Worm (Caenorhabditis elegans): Measurements from ENCODE around the gene M57.1.

Gene M57.1

ce11 chrIV:3515412-3516046 lies 16.7 kb upstream of the M57.1 start:
- TF ChIP-seq nfya-1 (tag; optimal IDR thresholded peaks at IDR 0.05; ENCODE audit: insufficient read depth) (peak; percentile 89), snpc-4 (tag; optimal IDR thresholded peaks at IDR 0.05) (peak; percentile 58), lin-15B (tag; optimal IDR thresholded peaks at IDR 0.05) (peak; percentile 39), jun-1 (tag; optimal IDR thresholded peaks at IDR 0.05) (peak; percentile 75), pha-4 (tag; optimal IDR thresholded peaks at IDR 0.05) (peak; percentile 52), ama-1 (optimal IDR thresholded peaks at IDR 0.05) (peak; percentile 6), egl-5 (tag; optimal IDR thresholded peaks at IDR 0.05) (peak; percentile 61), ztf-11 (tag; optimal IDR thresholded peaks at IDR 0.05) (no peak), lin-39 (tag; optimal IDR thresholded peaks at IDR 0.05) (peak; percentile 76), fkh-2 (tag; optimal IDR thresholded peaks at IDR 0.05) (no peak), nhr-23 (tag; optimal IDR thresholded peaks at IDR 0.05) (peak; percentile 18), elt-2 (tag; optimal IDR thresholded peaks at IDR 0.05) (peak; percentile 15), pqm-1 (tag; optimal IDR thresholded peaks at IDR 0.05) (peak; percentile 22), ceh-28 (tag; optimal IDR thresholded peaks at IDR 0.05) (peak; percentile 88), skn-1 (tag; optimal IDR thresholded peaks at IDR 0.05) (peak; percentile 44), mml-1 (tag; optimal IDR thresholded peaks at IDR 0.05) (no peak), nhr-237 (tag; optimal IDR thresholded peaks at IDR 0.05) (no peak), fkh-10 (GFP tag; optimal IDR thresholded peaks at IDR 0.05) (peak; percentile 18), hmg-11 (tag; optimal IDR thresholded peaks at IDR 0.05) (peak; percentile 86)

ce11 chrIV:3516586-3516985 lies 15.7 kb upstream of the M57.1 start, which contains the start of gene unc-33:
TSS of gene unc-33 (plus strand) at chrIV:3516886.
- TF ChIP-seq nhr-237 (tag; optimal IDR thresholded peaks at IDR 0.05) (no peak), fkh-2 (tag; optimal IDR thresholded peaks at IDR 0.05) (no peak), ceh-16 (tag; optimal IDR thresholded peaks at IDR 0.05) (no peak), mdl-1 (tag; optimal IDR thresholded peaks at IDR 0.05) (no peak), R02D3.7 (tag; optimal IDR thresholded peaks at IDR 0.05) (no peak), pqm-1 (tag; optimal IDR thresholded peaks at IDR 0.05) (no peak), egl-5 (tag; optimal IDR thresholded peaks at IDR 0.05) (no peak), zag-1 (tag; optimal IDR thresholded peaks at IDR 0.05) (no peak), ceh-9 (tag; optimal IDR thresholded peaks at IDR 0.05) (no peak), mml-1 (tag; optimal IDR thresholded peaks at IDR 0.05) (no peak), nhr-12 (tag; optimal IDR thresholded peaks at IDR 0.05) (no peak), fos-1 (tag; optimal IDR thresholded peaks at IDR 0.05) (no peak)

- TF ChIP-seq ceh-9 (tag; optimal IDR thresholded peaks at IDR 0.05) (no peak), fkh-2 (tag; optimal IDR thresholded peaks at IDR 0.05) (no peak), pqm-1 (tag; optimal IDR thresholded peaks at IDR 0.05) (no peak), sea-2 (GFP tag; optimal IDR thresholded peaks at IDR 0.05) (no peak), nhr-237 (tag; optimal IDR thresholded peaks at IDR 0.05) (no peak)
Observed at ce11 chrIV:3517582-3517981, 14.7 kb upstream of the M57.1 start.

- peak; percentile 30 for TF ChIP-seq nhr-23 (tag; optimal IDR thresholded peaks at IDR 0.05)
- peak; percentile 24 for TF ChIP-seq lin-39 (tag; optimal IDR thresholded peaks at IDR 0.05)
- no peak for TF ChIP-seq nhr-76 (tag; optimal IDR thresholded peaks at IDR 0.05)
- TF ChIP-seq elt-1 (tag; optimal IDR thresholded peaks at IDR 0.05) = no peak
- no peak for TF ChIP-seq mml-1 (tag; optimal IDR thresholded peaks at IDR 0.05)
- TF ChIP-seq fkh-10 (GFP tag; optimal IDR thresholded peaks at IDR 0.05) = no peak
- no peak for TF ChIP-seq fos-1 (tag; optimal IDR thresholded peaks at IDR 0.05)
- no peak for TF ChIP-seq pqm-1 (tag; optimal IDR thresholded peaks at IDR 0.05)
- TF ChIP-seq ceh-82 (tag; optimal IDR thresholded peaks at IDR 0.05) = no peak
- TF ChIP-seq ztf-4 (tag; optimal IDR thresholded peaks at IDR 0.05) = no peak
- TF ChIP-seq egl-5 (tag; optimal IDR thresholded peaks at IDR 0.05) = no peak
- no peak for TF ChIP-seq ceh-9 (tag; optimal IDR thresholded peaks at IDR 0.05)
- TF ChIP-seq R02D3.7 (tag; optimal IDR thresholded peaks at IDR 0.05) = no peak
- TF ChIP-seq elt-3 (tag; optimal IDR thresholded peaks at IDR 0.05) = no peak
- peak; percentile 1 for TF ChIP-seq lin-15B (tag; optimal IDR thresholded peaks at IDR 0.05)
- TF ChIP-seq unc-39 (tag; optimal IDR thresholded peaks at IDR 0.05) = no peak
- peak; percentile 63 for TF ChIP-seq nfya-1 (tag; optimal IDR thresholded peaks at IDR 0.05; ENCODE audit: insufficient read depth)
- peak; percentile 95 for TF ChIP-seq snpc-4 (tag; optimal IDR thresholded peaks at IDR 0.05)
- no peak for TF ChIP-seq nhr-25 (tag; optimal IDR thresholded peaks at IDR 0.05)
- peak; percentile 28 for TF ChIP-seq ceh-28 (tag; optimal IDR thresholded peaks at IDR 0.05)
- TF ChIP-seq fkh-2 (tag; optimal IDR thresholded peaks at IDR 0.05) = no peak
- no peak for TF ChIP-seq egl-27 (tag; optimal IDR thresholded peaks at IDR 0.05)
- no peak for TF ChIP-seq tbx-2 (tag; optimal IDR thresholded peaks at IDR 0.05)
- TF ChIP-seq hmg-11 (tag; optimal IDR thresholded peaks at IDR 0.05) = peak; percentile 67
- no peak for TF ChIP-seq nhr-28 (tag; optimal IDR thresholded peaks at IDR 0.05)
- no peak for TF ChIP-seq pha-4 (tag; optimal IDR thresholded peaks at IDR 0.05)
- no peak for TF ChIP-seq eor-1 (tag; optimal IDR thresholded peaks at IDR 0.05)
- no peak for TF ChIP-seq nhr-77 (tag; optimal IDR thresholded peaks at IDR 0.05)
- TF ChIP-seq skn-1 (tag; optimal IDR thresholded peaks at IDR 0.05) = no peak
Observed at ce11 chrIV:3519352-3519751, 12.9 kb upstream of the M57.1 start.

All from whole organism, L3 larva.